Worm (Caenorhabditis elegans): ENCODE measurements around the gene C08B6.5.

ce11 chrV:10081636-10082035, 35.9 kb upstream of the C08B6.5 start, which contains the start of gene nhr-205:
- TF ChIP-seq lin-32 (GFP tag; optimal IDR thresholded peaks at IDR 0.05): no peak
- no peak for TF ChIP-seq ceh-43 (GFP tag; optimal IDR thresholded peaks at IDR 0.05)
- TF ChIP-seq unc-39 (tag; optimal IDR thresholded peaks at IDR 0.05): no peak
- no peak for TF ChIP-seq sptf-1 (tag; optimal IDR thresholded peaks at IDR 0.05)
- no peak for TF ChIP-seq nhr-12 (tag; optimal IDR thresholded peaks at IDR 0.05)
- no peak for TF ChIP-seq lin-13 (tag; optimal IDR thresholded peaks at IDR 0.05)
- TF ChIP-seq elt-3 (tag; optimal IDR thresholded peaks at IDR 0.05): no peak
- TF ChIP-seq ces-1 (GFP tag; optimal IDR thresholded peaks at IDR 0.05): no peak
